Worm (Caenorhabditis elegans) whole organism, young adult: Measurements from ENCODE around the gene Y41E3.8.
A peak's percentile ranks its signal among the peaks of the same experiment; 100 is the strongest.

ENCODE experiments used
- B0261.1 ChIP-seq: sonication (generic microtip); optimal IDR thresholded peaks from 2 replicates; lab custom pipeline; 2016; ENCODE audit warnings: mild to moderate bottlenecking, missing genetic modification characterization, moderate library complexity, missing compliant biosample characterization
- D2030.7 ChIP-seq: fragments of 200-800 bp; sonication (Bioruptor generic); IDR thresholded peaks from 2 replicates; pipeline ENCODE4 v1.3.6; 2022; ENCODE audit warnings: missing genetic modification reagents, missing genetic modification characterization, missing compliant biosample characterization
- F23B12.7 ChIP-seq: sonication (generic microtip); optimal IDR thresholded peaks from 2 replicates; lab custom pipeline; 2017; ENCODE audit warnings: missing genetic modification characterization, mild to moderate bottlenecking, missing compliant biosample characterization, antibody characterized with exemption, moderate library complexity; ENCODE audit not compliant: insufficient read depth
- F33H1.4 ChIP-seq: fragments of 200-800 bp; sonication (Bioruptor generic); IDR thresholded peaks from 2 replicates; pipeline ENCODE4 v1.3.6; 2022; ENCODE audit warnings: missing genetic modification reagents, missing genetic modification characterization, missing compliant biosample characterization
- F37B4.10 ChIP-seq: fragments of 200-800 bp; sonication (Bioruptor generic); IDR thresholded peaks from 2 replicates; pipeline ENCODE4 v1.3.6; 2022; ENCODE audit warnings: missing genetic modification characterization, missing compliant biosample characterization
- F39B2.1 ChIP-seq: fragments of 200-800 bp; sonication (Bioruptor generic); IDR thresholded peaks from 2 replicates; pipeline ENCODE4 v1.3.6; 2022; ENCODE audit warnings: missing genetic modification reagents, missing genetic modification characterization, missing compliant biosample characterization
- F55B11.4 ChIP-seq: sonication (generic microtip); optimal IDR thresholded peaks from 2 replicates; lab custom pipeline; 2016; ENCODE audit warnings: missing compliant biosample characterization, missing genetic modification characterization, borderline replicate concordance; ENCODE audit not compliant: insufficient read depth
- F57C9.4 ChIP-seq: sonication (generic microtip); optimal IDR thresholded peaks from 2 replicates; lab custom pipeline; 2017; ENCODE audit warnings: mild to moderate bottlenecking, missing genetic modification characterization, missing compliant biosample characterization
- Y53G8AR.9 ChIP-seq: fragments of 200-800 bp; sonication (Bioruptor generic); conservative IDR thresholded peaks from 2 replicates; pipeline ENCODE4 v1.3.6; 2022; ENCODE audit warnings: missing genetic modification reagents, missing genetic modification characterization, missing compliant biosample characterization
- Y67H2A.10 ChIP-seq: fragments of 200-800 bp; sonication (Bioruptor generic); conservative IDR thresholded peaks from 2 replicates; pipeline ENCODE4 v1.3.6; 2022; ENCODE audit warnings: missing genetic modification reagents, missing genetic modification characterization, missing compliant biosample characterization
- Y95B8A.8 ChIP-seq: fragments of 200-800 bp; sonication (Bioruptor generic); IDR thresholded peaks from 2 replicates; pipeline ENCODE4 v1.3.6; 2022; ENCODE audit warnings: missing genetic modification reagents, missing genetic modification characterization, missing compliant biosample characterization
- aptf-2 ChIP-seq: fragments of 200-800 bp; sonication (Bioruptor generic); conservative IDR thresholded peaks from 2 replicates; pipeline ENCODE4 v1.3.6; 2022; ENCODE audit warnings: missing genetic modification reagents, missing genetic modification characterization, missing compliant biosample characterization
- athp-1 ChIP-seq: sonication (generic microtip); optimal IDR thresholded peaks from 2 replicates; lab custom pipeline; 2017; ENCODE audit warnings: mild to moderate bottlenecking, missing genetic modification characterization, missing compliant biosample characterization
- attf-6 ChIP-seq: fragments of 200-800 bp; sonication (Bioruptor generic); IDR thresholded peaks from 2 replicates; pipeline ENCODE4 v1.3.6; 2022; ENCODE audit warnings: missing genetic modification reagents, missing genetic modification characterization, missing compliant biosample characterization
- bed-2 ChIP-seq: fragments of 200-800 bp; sonication (Bioruptor generic); IDR thresholded peaks from 2 replicates; pipeline ENCODE4 v1.3.6; 2022; ENCODE audit warnings: missing genetic modification reagents, missing genetic modification characterization, missing compliant biosample characterization
- cebp-1 ChIP-seq, 2 experiments: fragments of 200-800 bp in 1 of 2; sonication (Bioruptor generic) in 1 of 2; sonication (generic microtip) in 1 of 2; IDR thresholded peaks in 1 of 2; optimal IDR thresholded peaks in 1 of 2; 2 replicates each; pipeline versions ENCODE4 v1.3.6 to Lab custom; 2017 to 2022; ENCODE audit warnings: missing compliant biosample characterization in 2 of 2, missing genetic modification characterization in 2 of 2, mild to moderate bottlenecking in 1 of 2, missing genetic modification reagents in 1 of 2, moderate library complexity in 1 of 2
- cebp-2 ChIP-seq: fragments of 200-800 bp; sonication (Bioruptor generic); IDR thresholded peaks from 2 replicates; pipeline ENCODE4 v1.3.6; 2022; ENCODE audit warnings: missing genetic modification characterization, missing compliant biosample characterization
- ceh-79 ChIP-seq: sonication (generic microtip); optimal IDR thresholded peaks from 2 replicates; lab custom pipeline; 2017; ENCODE audit warnings: mild to moderate bottlenecking, missing genetic modification characterization, missing compliant biosample characterization
- dpff-1 ChIP-seq: sonication (generic microtip); optimal IDR thresholded peaks from 2 replicates; lab custom pipeline; 2017; ENCODE audit warnings: mild to moderate bottlenecking, missing genetic modification characterization, missing compliant biosample characterization
- efl-1 ChIP-seq: fragments of 150-350 bp; optimal IDR thresholded peaks from 2 replicates; lab custom pipeline; 2014; ENCODE audit warnings: missing biosample characterization, missing genetic modification reagents, missing genetic modification characterization
- egrh-3 ChIP-seq: fragments of 200-800 bp; sonication (Bioruptor generic); IDR thresholded peaks from 2 replicates; pipeline ENCODE4 v1.3.6; 2022; ENCODE audit warnings: missing genetic modification reagents, missing genetic modification characterization, missing compliant biosample characterization
- ets-4 ChIP-seq: fragments of 200-800 bp; sonication (Bioruptor generic); optimal IDR thresholded peaks from 2 replicates; lab custom pipeline; 2018; ENCODE audit warnings: mild to moderate bottlenecking, missing genetic modification characterization, missing compliant biosample characterization
- gei-17 ChIP-seq: fragments of 200-800 bp; sonication (Bioruptor generic); optimal IDR thresholded peaks from 2 replicates; lab custom pipeline; 2018; ENCODE audit warnings: mild to moderate bottlenecking, missing genetic modification characterization, missing compliant biosample characterization
- him-1 ChIP-seq: sonication (generic microtip); optimal IDR thresholded peaks from 2 replicates; lab custom pipeline; 2016; ENCODE audit warnings: missing genotype, missing genetic modification reagents, missing genetic modification characterization, missing compliant biosample characterization
- hrde-1 ChIP-seq: sonication (generic microtip); optimal IDR thresholded peaks from 2 replicates; lab custom pipeline; 2016; ENCODE audit warnings: missing genetic modification characterization, mild to moderate bottlenecking, missing compliant biosample characterization, moderate library complexity, missing genotype, missing genetic modification reagents, borderline replicate concordance
- let-607 ChIP-seq, 2 experiments: fragments of 200-800 bp in 1 of 2; sonication (Bioruptor generic) in 1 of 2; sonication (generic microtip) in 1 of 2; optimal IDR thresholded peaks; 2 replicates each; lab custom pipeline; 2016 to 2018; ENCODE audit warnings: mild to moderate bottlenecking in 2 of 2, missing compliant biosample characterization in 2 of 2, missing genetic modification characterization in 2 of 2, moderate library complexity in 2 of 2, missing genotype in 1 of 2
- lin-26 ChIP-seq: fragments of 200-800 bp; sonication (Bioruptor generic); IDR thresholded peaks from 2 replicates; pipeline ENCODE4 v1.3.6; 2022; ENCODE audit warnings: missing genetic modification reagents, missing genetic modification characterization, missing compliant biosample characterization
- lin-35 ChIP-seq, 3 experiments: fragments of 150-350 bp in 2 of 3; sonication (generic microtip) in 1 of 3; optimal IDR thresholded peaks; 2 replicates each; lab custom pipeline; 2014 to 2018; ENCODE audit warnings: missing biosample characterization in 3 of 3, missing genetic modification characterization in 3 of 3, missing genetic modification reagents in 3 of 3
- lin-40 ChIP-seq: sonication (generic microtip); optimal IDR thresholded peaks from 2 replicates; lab custom pipeline; 2016; ENCODE audit warnings: missing genetic modification characterization, mild to moderate bottlenecking, missing compliant biosample characterization, missing genotype, missing genetic modification reagents
- madf-3 ChIP-seq: fragments of 200-800 bp; sonication (Bioruptor generic); IDR thresholded peaks from 2 replicates; pipeline ENCODE4 v1.3.6; 2022; ENCODE audit warnings: missing genetic modification reagents, missing genetic modification characterization, missing compliant biosample characterization
- madf-6 ChIP-seq: fragments of 200-800 bp; sonication (Bioruptor generic); IDR thresholded peaks from 2 replicates; pipeline ENCODE4 v1.3.6; 2022; ENCODE audit warnings: missing genetic modification reagents, missing genetic modification characterization, missing compliant biosample characterization
- madf-8 ChIP-seq: fragments of 200-800 bp; sonication (Bioruptor generic); conservative IDR thresholded peaks from 2 replicates; pipeline ENCODE4 v1.3.6; 2022; ENCODE audit warnings: missing genetic modification reagents, missing genetic modification characterization, missing compliant biosample characterization
- mes-4 ChIP-seq: sonication (generic microtip); optimal IDR thresholded peaks from 2 replicates; lab custom pipeline; 2016; ENCODE audit warnings: missing genotype, missing genetic modification characterization, missing compliant biosample characterization
- nfya-1 ChIP-seq: sonication (generic microtip); optimal IDR thresholded peaks from 2 replicates; lab custom pipeline; 2017; ENCODE audit warnings: antibody characterized with exemption, missing compliant biosample characterization, missing genetic modification characterization, borderline replicate concordance; ENCODE audit not compliant: insufficient read depth
- nhr-120 ChIP-seq: fragments of 200-800 bp; sonication (Bioruptor generic); IDR thresholded peaks from 2 replicates; pipeline ENCODE4 v1.3.6; 2022; ENCODE audit warnings: missing genetic modification characterization, missing compliant biosample characterization
- nhr-80 ChIP-seq: sonication (generic microtip); optimal IDR thresholded peaks from 2 replicates; lab custom pipeline; 2016; ENCODE audit warnings: missing genetic modification characterization, missing compliant biosample characterization
- nhr-90 ChIP-seq: sonication (generic microtip); optimal IDR thresholded peaks from 2 replicates; lab custom pipeline; 2016; ENCODE audit warnings: missing genotype, mild to moderate bottlenecking, missing genetic modification characterization, missing compliant biosample characterization
- pbrm-1 ChIP-seq: fragments of 200-800 bp; sonication (Bioruptor generic); IDR thresholded peaks from 2 replicates; pipeline ENCODE4 v1.3.6; 2022; ENCODE audit warnings: missing genetic modification reagents, missing genetic modification characterization, missing compliant biosample characterization
- pha-4 ChIP-seq: fragments of 150-350 bp; sonication (generic microtip); optimal IDR thresholded peaks from 2 replicates; lab custom pipeline; 2014; ENCODE audit warnings: missing biosample characterization, missing genetic modification reagents, missing genetic modification characterization
- sdz-38 ChIP-seq: sonication (generic microtip); optimal IDR thresholded peaks from 2 replicates; lab custom pipeline; 2016; ENCODE audit warnings: missing genotype, missing genetic modification characterization, missing compliant biosample characterization
- snpc-1.3 ChIP-seq: sonication (generic microtip); optimal IDR thresholded peaks from 2 replicates; lab custom pipeline; 2017; ENCODE audit warnings: missing genetic modification characterization, mild to moderate bottlenecking, missing compliant biosample characterization, antibody characterized with exemption, moderate library complexity, missing genotype, missing genetic modification reagents; ENCODE audit not compliant: insufficient read depth
- somi-1 ChIP-seq: fragments of 200-800 bp; sonication (Bioruptor generic); optimal IDR thresholded peaks from 2 replicates; lab custom pipeline; 2018; ENCODE audit warnings: mild to moderate bottlenecking, missing genetic modification characterization, missing compliant biosample characterization
- tbx-9 ChIP-seq: sonication (generic microtip); optimal IDR thresholded peaks from 2 replicates; lab custom pipeline; 2016; ENCODE audit warnings: borderline replicate concordance, missing genetic modification characterization, inconsistent platforms, missing compliant biosample characterization
- xnd-1 ChIP-seq: sonication (generic microtip); optimal IDR thresholded peaks from 2 replicates; lab custom pipeline; 2016; ENCODE audit warnings: missing genotype, missing genetic modification reagents, missing genetic modification characterization, missing compliant biosample characterization
- zim-3 ChIP-seq: sonication (generic microtip); optimal IDR thresholded peaks from 2 replicates; lab custom pipeline; 2017; ENCODE audit warnings: mild to moderate bottlenecking, missing genetic modification characterization, moderate library complexity, missing compliant biosample characterization
- ztf-18 ChIP-seq: sonication (generic microtip); optimal IDR thresholded peaks from 2 replicates; lab custom pipeline; 2016; ENCODE audit warnings: missing genotype, mild to moderate bottlenecking, missing genetic modification characterization, missing compliant biosample characterization

Gene Y41E3.8

ce11 chrIV:15049288-15050094, 20.7 kb upstream of the Y41E3.8 start (continued):
- TF ChIP-seq hrde-1 (tag; lab: Kevin White, UChicago) = peak; percentile 45
- no peak for TF ChIP-seq F55B11.4
- no peak for TF ChIP-seq F37B4.10 (GFP tag; lab: Robert Waterston, UW)
- TF ChIP-seq egrh-3 = no peak
- TF ChIP-seq ztf-18 (tag; lab: Kevin White, UChicago) = no peak
- TF ChIP-seq let-607 (tag; optimal IDR thresholded peaks at IDR 0.05; lab: Kevin White, UChicago) = peak in 1 of 2 experiments; percentile 9
- no peak for TF ChIP-seq mes-4
- TF ChIP-seq athp-1 (tag; lab: Kevin White, UChicago) = peak; percentile 14
- no peak for TF ChIP-seq nfya-1 (tag; lab: Kevin White, UChicago)
- 0 out of 2 replicates have a peak, but pooled peaks have one; percentile 18 for TF ChIP-seq attf-6 (GFP tag; lab: Robert Waterston, UW)
- TF ChIP-seq efl-1 (GFP tag; lab: Kevin White, UChicago) = no peak
- 0 out of 2 replicates have a peak, but pooled peaks have one; percentile 27 for TF ChIP-seq aptf-2 (GFP tag; lab: Robert Waterston, UW)
- peak in 1 of 3 experiments; percentile 5 for TF ChIP-seq lin-35 (GFP tag; optimal IDR thresholded peaks at IDR 0.05; lab: Kevin White, UChicago)
- TF ChIP-seq Y67H2A.10 = no peak
- no peak for TF ChIP-seq F33H1.4
- no peak for TF ChIP-seq nhr-90 (tag; lab: Kevin White, UChicago)
- TF ChIP-seq D2030.7 = no peak; the same call in 1 of the 2 replicates
- TF ChIP-seq cebp-2 (GFP tag; lab: Robert Waterston, UW) = no peak
- TF ChIP-seq nhr-80 (tag; lab: Kevin White, UChicago) = no peak
- TF ChIP-seq ets-4 (GFP tag; lab: Kevin White, UChicago) = no peak
- no peak for TF ChIP-seq lin-40 (tag; lab: Kevin White, UChicago)
- no peak for TF ChIP-seq F39B2.1 (GFP tag; lab: Robert Waterston, UW)
- no peak for TF ChIP-seq tbx-9
- TF ChIP-seq pbrm-1 (GFP tag; lab: Robert Waterston, UW) = no peak
- TF ChIP-seq B0261.1 (tag; lab: Kevin White, UChicago) = peak; percentile 3
- TF ChIP-seq sdz-38 = no peak
- no peak for TF ChIP-seq xnd-1 (tag; lab: Kevin White, UChicago)
- no peak for TF ChIP-seq ceh-79 (tag; lab: Kevin White, UChicago)
- TF ChIP-seq him-1 (tag; lab: Kevin White, UChicago) = no peak
- TF ChIP-seq somi-1 (GFP tag; lab: Kevin White, UChicago) = no peak
- TF ChIP-seq gei-17 (GFP tag; lab: Kevin White, UChicago) = no peak
- no peak for TF ChIP-seq madf-8 (GFP tag; lab: Robert Waterston, UW)
- peak; percentile 49 for TF ChIP-seq madf-6 (GFP tag; lab: Robert Waterston, UW)
- no peak; the same call in 1 of the 2 replicates for TF ChIP-seq madf-3 (GFP tag; lab: Robert Waterston, UW)
- peak; percentile 48 for TF ChIP-seq zim-3 (tag; lab: Kevin White, UChicago)
- TF ChIP-seq cebp-1 (GFP tag; IDR thresholded peaks at IDR 0.05; lab: Robert Waterston, UW) = no peak
- TF ChIP-seq cebp-1 (tag; optimal IDR thresholded peaks at IDR 0.05; lab: Kevin White, UChicago) = peak; percentile 2
- TF ChIP-seq bed-2 = no peak
- TF ChIP-seq F23B12.7 (tag; lab: Kevin White, UChicago) = no peak
- TF ChIP-seq Y53G8AR.9 = peak; percentile 49
- no peak for TF ChIP-seq F57C9.4 (tag; lab: Kevin White, UChicago)
- peak; percentile 73 for TF ChIP-seq dpff-1
- TF ChIP-seq nhr-120 = no peak
- TF ChIP-seq snpc-1.3 (tag; lab: Kevin White, UChicago) = no peak
- TF ChIP-seq Y95B8A.8 (GFP tag; lab: Robert Waterston, UW) = no peak
- no peak for TF ChIP-seq pha-4 (tag; lab: Kevin White, UChicago)
- TF ChIP-seq lin-26 (GFP tag; lab: Robert Waterston, UW) = no peak
